Worm (Caenorhabditis elegans) whole organism, L4 larva: ENCODE measurements around the gene toc-1.

ENCODE experiments used
- D1046.2 ChIP-seq: fragments of 200-800 bp; sonication (Bioruptor generic); IDR thresholded peaks from 2 replicates; pipeline ENCODE4 v1.3.6; 2022; ENCODE audit warnings: missing genetic modification characterization, missing compliant biosample characterization
- ces-1 ChIP-seq: fragments of 150-350 bp; sonication (generic microtip); optimal IDR thresholded peaks from 4 replicates; lab custom pipeline; 2014; ENCODE audit warnings: missing biosample characterization, missing genetic modification reagents, missing genetic modification characterization
- daf-19 ChIP-seq: fragments of 200-800 bp; sonication (Bioruptor generic); conservative IDR thresholded peaks from 2 replicates; pipeline ENCODE4 v1.3.6; 2022; ENCODE audit warnings: missing genetic modification characterization, missing compliant biosample characterization
- gei-8 ChIP-seq: fragments of 200-800 bp; sonication (Bioruptor generic); optimal IDR thresholded peaks from 2 replicates; lab custom pipeline; 2018; ENCODE audit warnings: mild to moderate bottlenecking, missing genetic modification characterization, missing compliant biosample characterization
- lin-29 ChIP-seq: fragments of 200-800 bp; sonication (Bioruptor generic); IDR thresholded peaks from 2 replicates; pipeline ENCODE4 v1.3.6; 2022; ENCODE audit warnings: missing genetic modification reagents, missing genetic modification characterization, missing compliant biosample characterization
- nhr-237 ChIP-seq: sonication (generic microtip); optimal IDR thresholded peaks from 2 replicates; lab custom pipeline; 2017; ENCODE audit warnings: missing biosample characterization, missing genetic modification characterization
- nhr-25 ChIP-seq: sonication (generic microtip); optimal IDR thresholded peaks from 2 replicates; lab custom pipeline; 2017; ENCODE audit warnings: missing genetic modification characterization, mild to moderate bottlenecking, missing compliant biosample characterization, antibody characterized with exemption, moderate library complexity, borderline replicate concordance; ENCODE audit not compliant: insufficient read depth
- nhr-77 ChIP-seq: fragments of 150-350 bp; optimal IDR thresholded peaks from 2 replicates; lab custom pipeline; 2014; ENCODE audit warnings: missing biosample characterization, missing genetic modification characterization
- saeg-2 ChIP-seq: fragments of 200-800 bp; sonication (Bioruptor generic); IDR thresholded peaks from 2 replicates; pipeline ENCODE4 v1.3.6; 2022; ENCODE audit warnings: missing genetic modification reagents, missing genetic modification characterization, missing compliant biosample characterization
- snpc-4 ChIP-seq: fragments of 150-350 bp; optimal IDR thresholded peaks from 2 replicates; lab custom pipeline; 2014; ENCODE audit warnings: missing biosample characterization, missing genetic modification characterization

DNA sequence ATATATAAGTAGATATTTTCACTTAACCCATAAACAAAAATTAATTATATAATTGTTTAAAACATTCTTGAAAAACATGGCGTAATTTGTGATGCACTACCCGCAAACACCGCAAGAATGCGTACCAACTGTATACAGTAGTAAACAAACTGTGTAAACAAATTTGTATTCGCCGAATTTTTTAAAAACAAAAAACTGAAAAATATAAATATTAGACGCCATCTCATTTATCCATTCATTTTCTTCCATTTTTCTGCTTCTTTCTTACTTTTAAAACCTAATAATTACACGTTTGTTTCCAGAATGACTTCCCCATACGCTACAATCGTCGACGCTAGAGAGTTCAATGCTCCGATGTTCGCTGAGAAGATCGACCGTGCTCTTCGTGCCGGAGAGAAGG lies 49.7 kb upstream of the toc-1 start, which contains the start of gene nex-1:
- no peak for TF ChIP-seq nhr-77 (tag; lab: Kevin White, UChicago)
- TF ChIP-seq snpc-4 (tag; lab: Kevin White, UChicago), result no peak
- no peak for TF ChIP-seq saeg-2 (GFP tag; lab: Robert Waterston, UW)
- TF ChIP-seq nhr-237 (tag; lab: Kevin White, UChicago), result no peak
- TF ChIP-seq lin-29 (GFP tag; lab: Robert Waterston, UW), result no peak
- TF ChIP-seq gei-8 (GFP tag; lab: Kevin White, UChicago), result no peak
- TF ChIP-seq nhr-25, result no peak
- TF ChIP-seq daf-19 (GFP tag; lab: Robert Waterston, UW), result no peak
- no peak for TF ChIP-seq D1046.2 (GFP tag; lab: Robert Waterston, UW)
- TF ChIP-seq ces-1 (GFP tag; lab: Kevin White, UChicago), result no peak
